Worm (Caenorhabditis elegans) whole organism, midembryonic: ENCODE data around the gene nhr-216.

ENCODE experiments used
- T22C8.4 ChIP-seq: fragments of 200-800 bp; sonication (Bioruptor generic); IDR thresholded peaks from 2 replicates; pipeline ENCODE4 v1.3.6; 2022; ENCODE audit warnings: missing genetic modification characterization, missing compliant biosample characterization
- cog-1 ChIP-seq: sonication (generic microtip); optimal IDR thresholded peaks from 2 replicates; lab custom pipeline; 2016; ENCODE audit warnings: missing genetic modification characterization, missing compliant biosample characterization
- flt-1 ChIP-seq: fragments of 200-800 bp; sonication (Bioruptor generic); IDR thresholded peaks from 2 replicates; pipeline ENCODE4 v1.3.6; 2022; ENCODE audit warnings: missing genetic modification characterization, missing compliant biosample characterization
- klf-2 ChIP-seq: fragments of 200-800 bp; sonication (Bioruptor generic); conservative IDR thresholded peaks from 2 replicates; pipeline ENCODE4 v1.3.6; 2022; ENCODE audit warnings: missing genetic modification reagents, missing genetic modification characterization, missing compliant biosample characterization
- med-1 ChIP-seq: sonication (generic microtip); optimal IDR thresholded peaks from 2 replicates; lab custom pipeline; 2017; ENCODE audit warnings: missing genetic modification characterization, mild to moderate bottlenecking, missing compliant biosample characterization, antibody characterized with exemption, missing genetic modification reagents; ENCODE audit not compliant: insufficient read depth
- ztf-23 ChIP-seq: fragments of 200-800 bp; sonication (Bioruptor generic); IDR thresholded peaks from 2 replicates; pipeline ENCODE4 v1.3.6; 2022; ENCODE audit warnings: missing genetic modification reagents, missing genetic modification characterization, missing compliant biosample characterization
- ztf-29 ChIP-seq: fragments of 200-800 bp; sonication (Bioruptor generic); IDR thresholded peaks from 2 replicates; pipeline ENCODE4 v1.3.6; 2022; ENCODE audit warnings: missing genetic modification reagents, missing genetic modification characterization, missing compliant biosample characterization

- TF ChIP-seq flt-1 = no peak
- no peak for TF ChIP-seq cog-1
- TF ChIP-seq med-1 (GFP tag; lab: Kevin White, UChicago) = no peak
- no peak for TF ChIP-seq ztf-29
- TF ChIP-seq klf-2 = no peak
- no peak for TF ChIP-seq ztf-23 (GFP tag; lab: Robert Waterston, UW)
- TF ChIP-seq T22C8.4 (GFP tag; lab: Robert Waterston, UW) = no peak
These were observed 30.4 kb downstream of the nhr-216 start, which contains the start of gene C10G8.8 for ce11 chrV:5328314-5328713.
